Worm (Caenorhabditis elegans) whole organism, L1 larva: ENCODE results near the gene F01G4.4.

Experiments used
- C16A3.4 ChIP-seq: fragments of 150-350 bp; optimal IDR thresholded peaks from 2 replicates; lab custom pipeline; 2014; ENCODE audit warnings: missing biosample characterization, missing genetic modification characterization
- Y116A8C.19 ChIP-seq: sonication (generic microtip); optimal IDR thresholded peaks from 2 replicates; lab custom pipeline; 2016; ENCODE audit warnings: missing compliant biosample characterization, missing genetic modification characterization, borderline replicate concordance
- aha-1 ChIP-seq: fragments of 150-350 bp; optimal IDR thresholded peaks from 2 replicates; lab custom pipeline; 2014; ENCODE audit warnings: missing biosample characterization, missing genetic modification characterization
- blmp-1 ChIP-seq: fragments of 150-350 bp; optimal IDR thresholded peaks from 2 replicates; lab custom pipeline; 2014; ENCODE audit warnings: missing biosample characterization, missing genetic modification characterization
- ceh-63 ChIP-seq: fragments of 200-800 bp; sonication (Bioruptor generic); optimal IDR thresholded peaks from 2 replicates; lab custom pipeline; 2018; ENCODE audit warnings: mild to moderate bottlenecking, missing genetic modification characterization, missing compliant biosample characterization
- ceh-88 ChIP-seq: fragments of 200-800 bp; sonication (Bioruptor generic); IDR thresholded peaks from 2 replicates; pipeline ENCODE4 v1.3.6; 2022; ENCODE audit warnings: missing genetic modification characterization, missing compliant biosample characterization
- ces-1 ChIP-seq: fragments of 150-350 bp; optimal IDR thresholded peaks from 2 replicates; lab custom pipeline; 2014; ENCODE audit warnings: missing biosample characterization, missing genetic modification reagents, missing genetic modification characterization
- dpl-1 ChIP-seq, 3 experiments: fragments of 150-350 bp in 2 of 3; sonication (generic microtip) in 1 of 3; optimal IDR thresholded peaks; 2 replicates each; lab custom pipeline; 2014 to 2017; ENCODE audit warnings: missing biosample characterization in 3 of 3, missing genetic modification characterization in 3 of 3, missing genetic modification reagents in 3 of 3
- elt-2 ChIP-seq: sonication (generic microtip); optimal IDR thresholded peaks from 2 replicates; lab custom pipeline; 2016; ENCODE audit warnings: missing genetic modification characterization, mild to moderate bottlenecking, inconsistent platforms, missing compliant biosample characterization, missing genetic modification reagents
- elt-3 ChIP-seq, 6 experiments: fragments of 150-350 bp in 1 of 6; sonication (generic microtip); optimal IDR thresholded peaks; 2 replicates each; lab custom pipeline; 2017 to 2018; ENCODE audit warnings: missing biosample characterization in 6 of 6, missing genetic modification characterization in 6 of 6, inconsistent platforms in 1 of 6
- fkh-10 ChIP-seq: sonication (generic microtip); optimal IDR thresholded peaks from 2 replicates; lab custom pipeline; 2017; ENCODE audit warnings: missing biosample characterization, missing genetic modification reagents, missing genetic modification characterization
- fos-1 ChIP-seq: fragments of 150-350 bp; optimal IDR thresholded peaks from 2 replicates; lab custom pipeline; 2014; ENCODE audit warnings: missing biosample characterization, missing genetic modification characterization
- grh-1 ChIP-seq: fragments of 200-800 bp; sonication (Bioruptor generic); IDR thresholded peaks from 2 replicates; pipeline ENCODE4 v1.3.6; 2022; ENCODE audit warnings: missing genetic modification reagents, missing genetic modification characterization, missing compliant biosample characterization
- hlh-17 ChIP-seq: fragments of 200-800 bp; sonication (Bioruptor generic); optimal IDR thresholded peaks from 2 replicates; lab custom pipeline; 2018; ENCODE audit warnings: missing genetic modification characterization, mild to moderate bottlenecking, missing compliant biosample characterization, moderate library complexity, borderline replicate concordance
- hpl-2 ChIP-seq: fragments of 150-350 bp; optimal IDR thresholded peaks from 2 replicates; lab custom pipeline; 2014; ENCODE audit warnings: missing biosample characterization, missing genetic modification reagents, missing genetic modification characterization
- isw-1 ChIP-seq: fragments of 200-800 bp; sonication (Bioruptor generic); IDR thresholded peaks from 2 replicates; pipeline ENCODE4 v1.3.6; 2022; ENCODE audit warnings: missing genetic modification characterization, missing compliant biosample characterization
- jun-1 ChIP-seq: fragments of 150-350 bp; optimal IDR thresholded peaks from 2 replicates; lab custom pipeline; 2014; ENCODE audit warnings: missing biosample characterization, missing genetic modification reagents, missing genetic modification characterization
- lin-13 ChIP-seq: fragments of 150-350 bp; optimal IDR thresholded peaks from 2 replicates; lab custom pipeline; 2014; ENCODE audit warnings: missing biosample characterization, missing genetic modification reagents, missing genetic modification characterization
- lin-14 ChIP-seq: fragments of 200-800 bp; sonication (Bioruptor generic); optimal IDR thresholded peaks from 2 replicates; lab custom pipeline; 2018; ENCODE audit warnings: mild to moderate bottlenecking, missing genetic modification characterization, moderate library complexity, missing compliant biosample characterization
- lin-35 ChIP-seq, 2 experiments: fragments of 150-350 bp; optimal IDR thresholded peaks; 2 replicates each; lab custom pipeline; 2014; ENCODE audit warnings: missing biosample characterization in 2 of 2, missing genetic modification characterization in 2 of 2, missing genetic modification reagents in 2 of 2
- lin-39 ChIP-seq: fragments of 150-350 bp; optimal IDR thresholded peaks from 2 replicates; lab custom pipeline; 2014; ENCODE audit warnings: missing biosample characterization, missing genetic modification reagents, missing genetic modification characterization
- mab-9 ChIP-seq: fragments of 200-800 bp; sonication (Bioruptor generic); IDR thresholded peaks from 2 replicates; pipeline ENCODE4 v1.3.6; 2022; ENCODE audit warnings: missing genetic modification reagents, missing genetic modification characterization, missing compliant biosample characterization
- mep-1 ChIP-seq: fragments of 150-350 bp; optimal IDR thresholded peaks from 2 replicates; lab custom pipeline; 2014; ENCODE audit warnings: missing biosample characterization, missing genetic modification characterization
- nhr-19 ChIP-seq: fragments of 200-800 bp; sonication (Bioruptor generic); conservative IDR thresholded peaks from 2 replicates; pipeline ENCODE4 v1.3.6; 2022; ENCODE audit warnings: missing genetic modification characterization, missing compliant biosample characterization
- nhr-28 ChIP-seq: fragments of 150-350 bp; optimal IDR thresholded peaks from 2 replicates; lab custom pipeline; 2014; ENCODE audit warnings: missing biosample characterization, missing genetic modification characterization
- nhr-71 ChIP-seq: sonication (generic microtip); optimal IDR thresholded peaks from 2 replicates; lab custom pipeline; 2016; ENCODE audit warnings: mild to moderate bottlenecking, missing genetic modification characterization, moderate library complexity, missing compliant biosample characterization
- nhr-77 ChIP-seq: fragments of 150-350 bp; optimal IDR thresholded peaks from 2 replicates; lab custom pipeline; 2014; ENCODE audit warnings: missing biosample characterization, missing genetic modification characterization
- nhr-84 ChIP-seq: sonication (generic microtip); optimal IDR thresholded peaks from 2 replicates; lab custom pipeline; 2017; ENCODE audit warnings: missing biosample characterization, missing genetic modification characterization
- nhr-85 ChIP-seq: sonication (generic microtip); peaks from one replicate; lab custom pipeline; 2016; ENCODE audit warnings: missing genetic modification characterization, inconsistent platforms, missing compliant biosample characterization
- nhr-90 ChIP-seq: sonication (generic microtip); optimal IDR thresholded peaks from 2 replicates; lab custom pipeline; 2016; ENCODE audit warnings: mild to moderate bottlenecking, missing genetic modification characterization, missing compliant biosample characterization; ENCODE audit not compliant: poor library complexity
- pag-3 ChIP-seq: sonication (generic microtip); optimal IDR thresholded peaks from 2 replicates; lab custom pipeline; 2017; ENCODE audit warnings: missing genetic modification characterization, mild to moderate bottlenecking, missing compliant biosample characterization, antibody characterized with exemption, borderline replicate concordance; ENCODE audit not compliant: insufficient read depth
- rnt-1 ChIP-seq: sonication (generic microtip); optimal IDR thresholded peaks from 2 replicates; lab custom pipeline; 2016; ENCODE audit warnings: mild to moderate bottlenecking, missing genetic modification characterization, moderate library complexity, missing compliant biosample characterization
- snu-23 ChIP-seq: sonication (generic microtip); optimal IDR thresholded peaks from 2 replicates; lab custom pipeline; 2016; ENCODE audit warnings: missing genetic modification characterization, missing compliant biosample characterization
- tbx-2 ChIP-seq: sonication (generic microtip); optimal IDR thresholded peaks from 2 replicates; lab custom pipeline; 2016; ENCODE audit warnings: missing genetic modification characterization, missing compliant biosample characterization
- unc-130 ChIP-seq: fragments of 150-350 bp; optimal IDR thresholded peaks from 2 replicates; lab custom pipeline; 2017; ENCODE audit warnings: missing biosample characterization, missing genetic modification characterization, inconsistent platforms
- unc-62 ChIP-seq: fragments of 150-350 bp; optimal IDR thresholded peaks from 2 replicates; lab custom pipeline; 2014; ENCODE audit warnings: missing biosample characterization, missing genetic modification reagents, missing genetic modification characterization
- vab-15 ChIP-seq: sonication (generic microtip); optimal IDR thresholded peaks from 2 replicates; lab custom pipeline; 2017; ENCODE audit warnings: missing genotype, mild to moderate bottlenecking, missing genetic modification characterization, missing compliant biosample characterization
- zag-1 ChIP-seq: fragments of 150-350 bp; optimal IDR thresholded peaks from 2 replicates; lab custom pipeline; 2014; ENCODE audit warnings: missing biosample characterization, missing genetic modification characterization
- ztf-4 ChIP-seq: fragments of 150-350 bp; optimal IDR thresholded peaks from 2 replicates; lab custom pipeline; 2014; ENCODE audit warnings: missing biosample characterization, missing genetic modification characterization

The F01G4.4 gene

DNA sequence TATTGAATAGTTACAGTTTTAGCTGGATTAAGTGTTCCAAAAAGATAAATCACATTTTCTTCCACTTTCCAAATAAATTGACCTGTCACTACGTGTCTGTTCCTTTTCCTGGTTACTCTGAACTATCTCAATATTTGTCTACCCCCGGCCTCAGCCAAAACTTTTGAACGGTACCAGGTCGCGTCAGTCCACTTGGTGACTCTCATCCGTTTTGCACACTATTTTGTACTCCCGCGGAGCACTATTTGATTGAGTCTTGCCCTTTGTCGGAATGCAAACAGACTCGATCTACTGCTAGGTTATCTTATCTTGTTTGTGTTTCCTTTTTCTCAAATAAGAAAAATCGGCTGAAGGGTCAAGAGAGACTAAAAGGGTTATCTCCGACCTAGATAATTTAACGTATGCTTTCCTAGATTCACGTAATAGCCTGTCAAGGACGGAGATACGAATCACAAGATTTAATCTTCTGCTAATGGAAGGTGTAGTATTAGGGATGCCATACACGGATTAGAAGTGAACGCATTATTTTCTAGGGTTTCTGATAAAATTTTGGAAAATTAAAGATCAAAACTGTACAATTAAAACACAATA lies 23.1 kb upstream of the F01G4.4 start:
- TF ChIP-seq ces-1 (GFP tag; lab: Kevin White, UChicago) (no peak), nhr-71 (tag; lab: Kevin White, UChicago) (no peak), mab-9 (no peak), nhr-85 (tag; lab: Kevin White, UChicago) (peak; percentile 84), rnt-1 (no peak), aha-1 (tag; lab: Kevin White, UChicago) (no peak), elt-3 (tag; optimal IDR thresholded peaks at IDR 0.05; lab: Kevin White, UChicago) (peak in 2 of 6 experiments; percentile 25 to 76), elt-2 (tag; lab: Kevin White, UChicago) (no peak), unc-130 (tag; lab: Kevin White, UChicago) (no peak), isw-1 (GFP tag; lab: Robert Waterston, UW) (no peak), ztf-4 (tag; lab: Kevin White, UChicago) (peak; percentile 11), C16A3.4 (tag; lab: Kevin White, UChicago) (no peak), fkh-10 (GFP tag; lab: Kevin White, UChicago) (no peak), vab-15 (tag; lab: Kevin White, UChicago) (no peak), hpl-2 (GFP tag; lab: Kevin White, UChicago) (no peak), nhr-77 (tag; lab: Kevin White, UChicago) (no peak), nhr-19 (GFP tag; lab: Robert Waterston, UW) (no peak), fos-1 (tag; lab: Kevin White, UChicago) (no peak), jun-1 (tag; lab: Kevin White, UChicago) (no peak), lin-35 (GFP tag; optimal IDR thresholded peaks at IDR 0.05; lab: Kevin White, UChicago) (no peak), lin-13 (GFP tag; lab: Kevin White, UChicago) (no peak), zag-1 (no peak), blmp-1 (tag; lab: Kevin White, UChicago) (peak; percentile 77), mep-1 (tag; lab: Kevin White, UChicago) (peak; percentile 42), tbx-2 (tag; lab: Kevin White, UChicago) (no peak), ceh-63 (GFP tag; lab: Kevin White, UChicago) (no peak), nhr-28 (tag; lab: Kevin White, UChicago) (no peak), unc-62 (GFP tag; lab: Kevin White, UChicago) (no peak), Y116A8C.19 (tag; lab: Kevin White, UChicago) (no peak), grh-1 (GFP tag; lab: Robert Waterston, UW) (no peak), hlh-17 (GFP tag; lab: Kevin White, UChicago) (no peak), lin-14 (GFP tag; lab: Kevin White, UChicago) (peak; percentile 67), nhr-90 (tag; lab: Kevin White, UChicago) (no peak), pag-3 (tag; lab: Kevin White, UChicago) (no peak), snu-23 (no peak), lin-39 (tag; lab: Kevin White, UChicago) (no peak), ceh-88 (no peak)

DNA sequence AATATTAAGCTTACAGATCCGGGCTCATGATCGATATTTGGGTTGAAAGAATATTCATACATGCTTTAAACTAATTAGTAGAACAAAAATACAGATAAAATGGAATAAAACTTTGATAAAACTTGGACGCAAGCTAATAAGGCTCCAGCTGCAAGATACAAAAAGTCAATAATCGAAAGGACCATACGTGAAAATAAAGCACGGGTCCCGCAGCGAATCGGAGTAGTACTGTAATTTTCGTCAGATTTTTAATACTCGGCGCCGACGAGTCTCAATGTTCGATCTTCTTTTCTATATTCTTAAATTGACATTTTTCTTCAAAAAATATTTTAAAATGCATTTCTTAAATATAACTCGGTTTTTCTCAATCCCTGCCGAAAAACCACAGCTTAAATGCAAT lies 18.5 kb upstream of the F01G4.4 start, which contains the start of gene spo-11:
Gene spo-11, minus strand, starts transcription at position 189 of the 400 bp plus-strand sequence.
- TF ChIP-seq mab-9, result no peak
- TF ChIP-seq unc-130 (tag; lab: Kevin White, UChicago), result no peak
- TF ChIP-seq nhr-84 (tag; lab: Kevin White, UChicago), result no peak
- TF ChIP-seq dpl-1 (GFP tag; optimal IDR thresholded peaks at IDR 0.05; lab: Kevin White, UChicago), result no peak
- no peak for TF ChIP-seq elt-3 (tag; optimal IDR thresholded peaks at IDR 0.05; lab: Kevin White, UChicago)
- TF ChIP-seq ceh-88, result no peak
- TF ChIP-seq, all 84 proteins: peak for 0
